Fruit fly (Drosophila melanogaster): ENCODE measurements around the gene CecC.

CecC gene

dm6 chr3R:30189836-30190235 is 26.4 kb upstream of the CecC start (continued):
- TF ChIP-seq CG13624 (GFP tag; optimal IDR thresholded peaks at IDR 0.05), result peak; percentile 32
- no peak for TF ChIP-seq CG33557 (GFP tag; optimal IDR thresholded peaks at IDR 0.05)
- TF ChIP-seq CG17802 (tag; optimal IDR thresholded peaks at IDR 0.05), result peak; percentile 33
- TF ChIP-seq chn (GFP tag; optimal IDR thresholded peaks at IDR 0.05), result peak; percentile 47
- no peak for TF ChIP-seq mirr (GFP tag; optimal IDR thresholded peaks at IDR 0.05)
- TF ChIP-seq CG16863 (GFP tag; optimal IDR thresholded peaks at IDR 0.05), result peak; percentile 22
- TF ChIP-seq dmrt99B (tag; optimal IDR thresholded peaks at IDR 0.05), result peak; percentile 84
- peak; percentile 80 for TF ChIP-seq CG6689 (GFP tag; IDR thresholded peaks at IDR 0.05)
- TF ChIP-seq usp (GFP tag; optimal IDR thresholded peaks at IDR 0.05), result no peak
- TF ChIP-seq Myb (GFP tag; optimal IDR thresholded peaks at IDR 0.05), result no peak
- TF ChIP-seq CG11723 (GFP tag; optimal IDR thresholded peaks at IDR 0.05), result peak; percentile 47
- TF ChIP-seq CG10462 (GFP tag; optimal IDR thresholded peaks at IDR 0.05), result peak; percentile 16
- no peak for TF ChIP-seq BEAF-32 (GFP tag; optimal IDR thresholded peaks at IDR 0.05)
- no peak for TF ChIP-seq zf30C (GFP tag; optimal IDR thresholded peaks at IDR 0.05)
- TF ChIP-seq BtbVII (GFP tag; optimal IDR thresholded peaks at IDR 0.05), result peak; percentile 44
- TF ChIP-seq Six4 (GFP tag; optimal IDR thresholded peaks at IDR 0.05), result peak; percentile 41
- peak; percentile 13 for TF ChIP-seq D19B (GFP tag; optimal IDR thresholded peaks at IDR 0.05)
- TF ChIP-seq lab (GFP tag; optimal IDR thresholded peaks at IDR 0.05), result peak; percentile 85
- TF ChIP-seq Sox102F (GFP tag; optimal IDR thresholded peaks at IDR 0.05), result peak; percentile 83
- TF ChIP-seq lbe (GFP tag; optimal IDR thresholded peaks at IDR 0.05), result no peak
- peak; percentile 78 for TF ChIP-seq CG10366 (GFP tag; IDR thresholded peaks at IDR 0.05)
- peak; percentile 87 for TF ChIP-seq Blimp-1 (GFP tag; optimal IDR thresholded peaks at IDR 0.05)
- TF ChIP-seq CG18599 (GFP tag; optimal IDR thresholded peaks at IDR 0.05), result peak; percentile 70
- TF ChIP-seq Dip2 (GFP tag; IDR thresholded peaks at IDR 0.05), result no peak
- peak; percentile 53 for TF ChIP-seq jing (GFP tag; optimal IDR thresholded peaks at IDR 0.05)
- peak; percentile 38 for TF ChIP-seq slp2 (GFP tag; optimal IDR thresholded peaks at IDR 0.05)
- peak; percentile 4 for TF ChIP-seq Hmx (GFP tag; optimal IDR thresholded peaks at IDR 0.05)
- TF ChIP-seq CG8388 (GFP tag; optimal IDR thresholded peaks at IDR 0.05), result peak; percentile 67
- TF ChIP-seq jumu (GFP tag; optimal IDR thresholded peaks at IDR 0.05), result peak; percentile 20
- TF ChIP-seq yki (optimal IDR thresholded peaks at IDR 0.05), result no peak
- peak; percentile 22 for TF ChIP-seq en (GFP tag; optimal IDR thresholded peaks at IDR 0.05)
- TF ChIP-seq CG8765 (GFP tag; IDR thresholded peaks at IDR 0.05), result peak; percentile 30; the same call in 1 of the 2 replicates
- TF ChIP-seq CG8478 (optimal IDR thresholded peaks at IDR 0.05), result no peak
- peak; percentile 68 for TF ChIP-seq CG3407 (GFP tag; optimal IDR thresholded peaks at IDR 0.05)
- no peak for TF ChIP-seq lov (optimal IDR thresholded peaks at IDR 0.05)
- TF ChIP-seq lov (GFP tag; IDR thresholded peaks at IDR 0.05), result 0 out of 3 replicates have a peak, but pooled peaks have one; percentile 36
- no peak for TF ChIP-seq CG10321 (GFP tag; IDR thresholded peaks at IDR 0.05)
- peak; percentile 84 for TF ChIP-seq Rfx (GFP tag; IDR thresholded peaks at IDR 0.05)
- TF ChIP-seq crp (GFP tag; optimal IDR thresholded peaks at IDR 0.05), result peak in 1 of 2 experiments; percentile 8
- TF ChIP-seq Eip74EF (GFP tag; optimal IDR thresholded peaks at IDR 0.05), result peak in 1 of 2 experiments; percentile 63
- peak; percentile 70 for TF ChIP-seq HHEX (GFP tag; optimal IDR thresholded peaks at IDR 0.05)
- peak; percentile 3 for TF ChIP-seq CTCF (GFP tag; optimal IDR thresholded peaks at IDR 0.05)
- TF ChIP-seq CG31441 (GFP tag; IDR thresholded peaks at IDR 0.05), result peak; percentile 87
- TF ChIP-seq CG1647 (GFP tag; optimal IDR thresholded peaks at IDR 0.05), result peak; percentile 13
- no peak for TF ChIP-seq corto (GFP tag; optimal IDR thresholded peaks at IDR 0.05)
- TF ChIP-seq CG3838 (GFP tag; optimal IDR thresholded peaks at IDR 0.05), result no peak
- peak; percentile 64 for TF ChIP-seq CG4360 (GFP tag; IDR thresholded peaks at IDR 0.05)
- no peak for TF ChIP-seq ERR (GFP tag; optimal IDR thresholded peaks at IDR 0.05)
- TF ChIP-seq CG3847 (GFP tag; IDR thresholded peaks at IDR 0.05), result peak; percentile 52; the same call in 1 of the 2 replicates
- TF ChIP-seq CG6175 (GFP tag; IDR thresholded peaks at IDR 0.05), result no peak
- TF ChIP-seq kay (GFP tag; optimal IDR thresholded peaks at IDR 0.05), result no peak
- TF ChIP-seq al (GFP tag; IDR thresholded peaks at IDR 0.05), result peak; percentile 35; the same call in 1 of the 2 replicates

All from whole organism, embryonic.